Worm (Caenorhabditis elegans): ENCODE measurements around the gene clec-71.

The clec-71 gene

ce11 chrIV:3956705-3957104 lies 19.4 kb downstream of the clec-71 start, which contains the start of gene clec-74:
clec-74 (plus strand) TSS chrIV:3957005.
- TF ChIP-seq unc-62 (GFP tag; optimal IDR thresholded peaks at IDR 0.05) (no peak), nhr-77 (tag; optimal IDR thresholded peaks at IDR 0.05) (no peak), pha-4 (tag; optimal IDR thresholded peaks at IDR 0.05) (no peak), ceh-16 (tag; optimal IDR thresholded peaks at IDR 0.05) (no peak), nhr-23 (tag; optimal IDR thresholded peaks at IDR 0.05) (no peak), nhr-12 (tag; optimal IDR thresholded peaks at IDR 0.05) (no peak), nhr-25 (tag; optimal IDR thresholded peaks at IDR 0.05) (no peak), daf-12 (tag; optimal IDR thresholded peaks at IDR 0.05) (no peak)

ce11 chrIV:3960396-3960795 lies 23.1 kb downstream of the clec-71 start, which contains the start of gene clec-75:
clec-75 (plus strand) TSS chrIV:3960734.
- peak; percentile 63 for TF ChIP-seq elt-2 (tag; optimal IDR thresholded peaks at IDR 0.05)
- TF ChIP-seq jun-1 (tag; optimal IDR thresholded peaks at IDR 0.05) = peak; percentile 20
- TF ChIP-seq nhr-28 (tag; optimal IDR thresholded peaks at IDR 0.05) = no peak
- no peak for TF ChIP-seq nhr-11 (tag; optimal IDR thresholded peaks at IDR 0.05)
- TF ChIP-seq pqm-1 (tag; optimal IDR thresholded peaks at IDR 0.05) = peak; percentile 42
- TF ChIP-seq mdl-1 (tag; optimal IDR thresholded peaks at IDR 0.05) = no peak
- no peak for TF ChIP-seq R02D3.7 (tag; optimal IDR thresholded peaks at IDR 0.05)
- no peak for TF ChIP-seq nhr-77 (tag; optimal IDR thresholded peaks at IDR 0.05)
- no peak for TF ChIP-seq egl-5 (tag; optimal IDR thresholded peaks at IDR 0.05)
- no peak for TF ChIP-seq ZK546.5 (tag; optimal IDR thresholded peaks at IDR 0.05)
- TF ChIP-seq lin-15B (tag; optimal IDR thresholded peaks at IDR 0.05) = no peak
- no peak for TF ChIP-seq lsy-12 (tag; optimal IDR thresholded peaks at IDR 0.05)
- no peak for TF ChIP-seq unc-62 (GFP tag; optimal IDR thresholded peaks at IDR 0.05)
- TF ChIP-seq nhr-25 (tag; optimal IDR thresholded peaks at IDR 0.05) = no peak

- TF ChIP-seq unc-62 (GFP tag; optimal IDR thresholded peaks at IDR 0.05) (no peak), lin-39 (tag; optimal IDR thresholded peaks at IDR 0.05) (no peak), lin-15B (tag; optimal IDR thresholded peaks at IDR 0.05) (no peak), fos-1 (tag; optimal IDR thresholded peaks at IDR 0.05) (no peak), nhr-28 (tag; optimal IDR thresholded peaks at IDR 0.05) (no peak), nhr-23 (tag; optimal IDR thresholded peaks at IDR 0.05) (no peak), fkh-10 (GFP tag; optimal IDR thresholded peaks at IDR 0.05) (no peak), ztf-11 (tag; optimal IDR thresholded peaks at IDR 0.05) (no peak)
Measured at ce11 chrIV:3962584-3962983, 25.3 kb downstream of the clec-71 start, which contains the start of gene Y46C8AM.1. Y46C8AM.1 (plus strand) TSS chrIV:3962884.

ce11 chrIV:3963498-3963897 lies 26.2 kb downstream of the clec-71 start:
- TF ChIP-seq tbx-2 (tag; optimal IDR thresholded peaks at IDR 0.05) = no peak
- TF ChIP-seq elt-2 (tag; optimal IDR thresholded peaks at IDR 0.05) = peak; percentile 72

ce11 chrIV:3965013-3965412 lies 27.8 kb downstream of the clec-71 start, which contains the start of gene clec-76:
clec-76 (plus strand) TSS chrIV:3965246.
- TF ChIP-seq elt-2 (tag; optimal IDR thresholded peaks at IDR 0.05) (peak; percentile 63), lsy-12 (tag; optimal IDR thresholded peaks at IDR 0.05) (no peak), pqm-1 (tag; optimal IDR thresholded peaks at IDR 0.05) (peak; percentile 25)

ce11 chrIV:3973049-3973448 lies 35.8 kb downstream of the clec-71 start, which contains the start of gene clec-79:
clec-79 (plus strand) TSS chrIV:3973349.
- TF ChIP-seq nhr-11 (tag; optimal IDR thresholded peaks at IDR 0.05) = no peak

- TF ChIP-seq elt-3 (tag; optimal IDR thresholded peaks at IDR 0.05) = no peak
- no peak for TF ChIP-seq fkh-10 (GFP tag; optimal IDR thresholded peaks at IDR 0.05)
- TF ChIP-seq aly-2 (tag; optimal IDR thresholded peaks at IDR 0.05) = no peak
- no peak for TF ChIP-seq jun-1 (tag; optimal IDR thresholded peaks at IDR 0.05)
- TF ChIP-seq pha-4 (tag; optimal IDR thresholded peaks at IDR 0.05) = no peak
- TF ChIP-seq daf-12 (tag; optimal IDR thresholded peaks at IDR 0.05) = no peak
- TF ChIP-seq ztf-11 (tag; optimal IDR thresholded peaks at IDR 0.05) = no peak
- no peak for TF ChIP-seq snpc-4 (tag; optimal IDR thresholded peaks at IDR 0.05)
- TF ChIP-seq ama-1 (optimal IDR thresholded peaks at IDR 0.05) = no peak
- no peak for TF ChIP-seq lin-39 (tag; optimal IDR thresholded peaks at IDR 0.05)
- no peak for TF ChIP-seq ceh-82 (tag; optimal IDR thresholded peaks at IDR 0.05)
- no peak for TF ChIP-seq nhr-23 (tag; optimal IDR thresholded peaks at IDR 0.05)
- no peak for TF ChIP-seq egl-27 (tag; optimal IDR thresholded peaks at IDR 0.05)
- no peak for TF ChIP-seq mdl-1 (tag; optimal IDR thresholded peaks at IDR 0.05)
- no peak for TF ChIP-seq nhr-12 (tag; optimal IDR thresholded peaks at IDR 0.05)
Measured at ce11 chrIV:3977965-3978523, 40.8 kb downstream of the clec-71 start, which contains the start of gene srh-220. srh-220 (minus strand) TSS chrIV:3978015.
